Worm (Caenorhabditis elegans): ENCODE results near the gene acox-1.6.

acox-1.6 gene

DNA sequence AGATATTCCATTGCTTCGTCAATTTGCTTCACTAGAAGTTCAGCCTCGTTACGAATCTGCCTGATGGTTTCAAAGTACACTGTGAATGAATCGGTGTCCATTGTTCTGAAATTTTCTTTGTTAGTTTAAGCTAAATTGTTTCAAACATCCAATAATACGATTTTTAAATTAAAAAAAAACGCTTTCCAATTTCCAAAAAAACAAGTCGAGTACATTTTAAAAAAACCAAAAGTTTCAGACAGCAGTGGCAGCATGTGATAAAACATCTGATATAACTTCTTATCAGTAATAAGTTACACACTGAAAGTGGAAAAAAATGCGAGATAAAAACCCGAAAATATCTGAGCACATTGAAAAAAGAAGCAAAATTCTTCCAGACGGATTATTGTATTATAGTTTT, 38.8 kb downstream of the acox-1.6 start, which contains the start of gene Y7A5A.6:
Gene Y7A5A.6, minus strand, starts transcription at position 101 of the 400 bp plus-strand sequence.
- TF ChIP-seq elt-4 (tag; optimal IDR thresholded peaks at IDR 0.05) (no peak), sox-2 (GFP tag; IDR thresholded peaks at IDR 0.05) (no peak), fkh-6 (tag; optimal IDR thresholded peaks at IDR 0.05) (no peak), ceh-34 (tag; optimal IDR thresholded peaks at IDR 0.05) (no peak), sox-4 (tag; optimal IDR thresholded peaks at IDR 0.05) (no peak), npax-4 (tag; optimal IDR thresholded peaks at IDR 0.05) (no peak), pha-4 (tag; optimal IDR thresholded peaks at IDR 0.05) (no peak), ceh-31 (tag; optimal IDR thresholded peaks at IDR 0.05) (no peak), eyg-1 (tag; optimal IDR thresholded peaks at IDR 0.05) (no peak)

- no peak for TF ChIP-seq ama-1 (optimal IDR thresholded peaks at IDR 0.05)
- TF ChIP-seq pros-1 (tag; optimal IDR thresholded peaks at IDR 0.05) = no peak
- TF ChIP-seq unc-3 (GFP tag; conservative IDR thresholded peaks at IDR 0.05) = no peak
- no peak for TF ChIP-seq unc-3 (tag; optimal IDR thresholded peaks at IDR 0.05)
- no peak for TF ChIP-seq ceh-19 (GFP tag; optimal IDR thresholded peaks at IDR 0.05)
- no peak for TF ChIP-seq ceh-18 (tag; optimal IDR thresholded peaks at IDR 0.05)
- TF ChIP-seq fkh-6 (tag; optimal IDR thresholded peaks at IDR 0.05) = no peak
- TF ChIP-seq hlh-30 (tag; optimal IDR thresholded peaks at IDR 0.05; ENCODE audit: insufficient read depth) = no peak
- TF ChIP-seq C38D4.7 (GFP tag; optimal IDR thresholded peaks at IDR 0.05) = no peak
- TF ChIP-seq sox-4 (tag; optimal IDR thresholded peaks at IDR 0.05) = no peak
- TF ChIP-seq T23F11.4 (GFP tag; optimal IDR thresholded peaks at IDR 0.05) = no peak
- TF ChIP-seq hlh-8 (tag; optimal IDR thresholded peaks at IDR 0.05) = no peak
- no peak for TF ChIP-seq eyg-1 (tag; optimal IDR thresholded peaks at IDR 0.05)
- TF ChIP-seq odd-2 (tag; optimal IDR thresholded peaks at IDR 0.05) = no peak
- TF ChIP-seq C08G9.2 (tag; optimal IDR thresholded peaks at IDR 0.05) = no peak
- TF ChIP-seq pqm-1 (tag; optimal IDR thresholded peaks at IDR 0.05) = no peak
- no peak for TF ChIP-seq syd-9 (tag; optimal IDR thresholded peaks at IDR 0.05)
- no peak for TF ChIP-seq elt-4 (tag; optimal IDR thresholded peaks at IDR 0.05)
- TF ChIP-seq sox-2 (GFP tag; IDR thresholded peaks at IDR 0.05) = no peak
Observed at ce11 chrX:15796633-15797032, 41.7 kb downstream of the acox-1.6 start.

- TF ChIP-seq nhr-11 (tag; optimal IDR thresholded peaks at IDR 0.05) (no peak), pqm-1 (tag; optimal IDR thresholded peaks at IDR 0.05) (no peak), unc-86 (tag; optimal IDR thresholded peaks at IDR 0.05) (no peak), madf-2 (tag; optimal IDR thresholded peaks at IDR 0.05) (no peak), dve-1 (tag; optimal IDR thresholded peaks at IDR 0.05) (no peak), pha-4 (tag; optimal IDR thresholded peaks at IDR 0.05) (no peak), fkh-10 (GFP tag; optimal IDR thresholded peaks at IDR 0.05) (no peak), hlh-8 (tag; optimal IDR thresholded peaks at IDR 0.05) (no peak), C38D4.7 (GFP tag; optimal IDR thresholded peaks at IDR 0.05) (no peak), ceh-6 (GFP tag; optimal IDR thresholded peaks at IDR 0.05) (no peak), ceh-18 (tag; optimal IDR thresholded peaks at IDR 0.05) (no peak), lin-11 (tag; optimal IDR thresholded peaks at IDR 0.05) (no peak), K09A11.1 (tag; optimal IDR thresholded peaks at IDR 0.05; ENCODE audit: insufficient read depth) (no peak), ama-1 (optimal IDR thresholded peaks at IDR 0.05) (no peak)
Observed at ce11 chrX:15794977-15795376, 43.4 kb downstream of the acox-1.6 start, which contains the start of gene Y7A5A.10. Gene Y7A5A.10, minus strand, starts transcription at chrX:15795077.

DNA sequence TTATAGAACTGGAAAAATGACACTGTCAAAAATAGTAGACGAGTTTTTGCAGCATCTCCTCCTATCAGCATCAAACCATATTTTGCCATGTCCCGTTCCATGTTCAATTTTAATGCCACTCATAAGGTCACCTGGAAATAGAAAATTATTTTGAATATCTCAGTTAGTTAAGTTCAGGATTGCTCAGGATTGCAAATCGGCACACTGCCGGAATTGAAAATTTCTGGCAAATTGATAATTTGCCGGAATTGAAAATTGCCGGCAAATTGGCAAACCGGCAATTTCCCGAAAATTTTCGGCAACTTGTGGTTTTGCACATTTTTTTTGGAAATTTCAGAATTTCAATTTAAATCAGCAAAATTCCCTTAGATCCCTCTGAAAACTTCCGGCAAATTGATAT, 51.6 kb downstream of the acox-1.6 start, which contains the start of gene Y7A5A.5:
Gene Y7A5A.5, minus strand, starts transcription at position 101 of the 400 bp plus-strand sequence.
- no peak for TF ChIP-seq pha-4 (tag; optimal IDR thresholded peaks at IDR 0.05)
- no peak for TF ChIP-seq ceh-2 (tag; optimal IDR thresholded peaks at IDR 0.05)
- TF ChIP-seq hlh-30 (tag; optimal IDR thresholded peaks at IDR 0.05; ENCODE audit: insufficient read depth) = no peak
- no peak for TF ChIP-seq elt-2 (tag; optimal IDR thresholded peaks at IDR 0.05)
- no peak for TF ChIP-seq pax-1 (tag; optimal IDR thresholded peaks at IDR 0.05)
- no peak for TF ChIP-seq K02D7.2 (tag; optimal IDR thresholded peaks at IDR 0.05)
- TF ChIP-seq lim-6 (tag; optimal IDR thresholded peaks at IDR 0.05) = no peak
- no peak for TF ChIP-seq ceh-14 (tag; optimal IDR thresholded peaks at IDR 0.05)
- TF ChIP-seq unc-3 (GFP tag; conservative IDR thresholded peaks at IDR 0.05) = no peak
- TF ChIP-seq unc-3 (tag; optimal IDR thresholded peaks at IDR 0.05) = no peak
- TF ChIP-seq gmeb-2 (tag; optimal IDR thresholded peaks at IDR 0.05) = no peak
- TF ChIP-seq ceh-45 (GFP tag; IDR thresholded peaks at IDR 0.05) = no peak
- TF ChIP-seq npax-4 (tag; optimal IDR thresholded peaks at IDR 0.05) = no peak
- no peak for TF ChIP-seq ttx-3 (tag; optimal IDR thresholded peaks at IDR 0.05)
- no peak for TF ChIP-seq K09A11.1 (tag; optimal IDR thresholded peaks at IDR 0.05; ENCODE audit: insufficient read depth)

All from whole organism, late embryonic.